Fruit fly (Drosophila melanogaster): ENCODE data around the gene bru2.

DNA sequence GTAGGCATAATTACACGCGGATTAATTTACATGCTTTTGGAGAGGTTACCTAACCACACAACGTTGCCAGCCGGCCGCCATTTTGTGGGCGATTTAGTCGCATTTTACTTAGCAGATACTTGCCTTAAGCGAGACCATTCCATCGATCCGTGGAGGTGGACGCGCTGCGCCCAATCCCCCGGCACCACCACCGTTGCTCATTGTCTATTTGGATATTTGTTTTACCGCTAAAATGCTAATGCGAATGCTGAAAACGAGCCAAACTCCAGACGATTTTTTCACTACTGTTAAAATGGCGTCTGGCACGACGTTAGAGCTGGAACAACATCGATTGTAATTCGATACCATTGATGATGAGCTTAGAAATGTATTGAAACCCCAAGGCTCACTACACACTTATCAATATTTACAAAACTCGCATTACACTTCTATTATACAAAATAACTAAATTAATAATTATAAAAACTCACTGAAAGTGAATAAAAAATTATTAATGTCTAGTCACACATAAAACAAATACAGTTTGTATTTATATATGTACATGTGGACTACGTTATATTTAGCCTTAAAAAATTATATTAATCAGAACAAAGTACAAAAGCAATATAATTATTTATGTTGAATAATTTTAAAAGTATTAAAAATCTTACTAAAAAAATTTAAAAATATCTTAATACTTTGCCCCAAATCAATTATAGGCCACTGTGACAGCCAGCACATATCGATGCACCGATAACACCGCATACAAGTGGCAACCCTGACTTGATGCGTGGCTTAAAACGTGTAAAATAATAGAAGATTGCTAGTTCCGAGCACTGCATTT is 89.9 kb downstream of the bru2 start, which contains the start of gene eRF3:
- TF ChIP-seq CG11617 (GFP tag; optimal IDR thresholded peaks at IDR 0.05) (peak; percentile 83), CG7045 (GFP tag; optimal IDR thresholded peaks at IDR 0.05) (peak; percentile 75), CG7101 (tag; optimal IDR thresholded peaks at IDR 0.05) (peak; percentile 87), bab1 (GFP tag; optimal IDR thresholded peaks at IDR 0.05) (peak; percentile 82), CG12768 (GFP tag; optimal IDR thresholded peaks at IDR 0.05) (peak; percentile 67), cnc (optimal IDR thresholded peaks at IDR 0.05) (no peak), cic (GFP tag; optimal IDR thresholded peaks at IDR 0.05) (no peak), kay (GFP tag; ENCODE audit: borderline replicate concordance) (no peak)
